Fruit fly (Drosophila melanogaster) whole organism, adult: ENCODE data around the gene CG10588.

Source experiments
- CG12768 ChIP-seq: fragments of 200-800 bp; sonication (Bioruptor generic); optimal IDR thresholded peaks from 2 replicates; lab custom pipeline; 2017; ENCODE audit warnings: missing biosample characterization, missing genetic modification characterization, mild to moderate bottlenecking, moderate library complexity, missing genetic modification reagents
- CG1620 ChIP-seq: fragments of 200-800 bp; sonication (Bioruptor generic); optimal IDR thresholded peaks from 2 replicates; lab custom pipeline; 2016; ENCODE audit warnings: missing biosample characterization, missing genetic modification characterization
- Clk ChIP-seq: fragments of 200-800 bp; sonication (Bioruptor generic); optimal IDR thresholded peaks from 2 replicates; lab custom pipeline; 2017; ENCODE audit warnings: missing biosample characterization, missing genetic modification characterization
- Crg-1 ChIP-seq: fragments of 200-800 bp; sonication (Bioruptor generic); optimal IDR thresholded peaks from 2 replicates; lab custom pipeline; 2016; ENCODE audit warnings: missing biosample characterization, missing genetic modification characterization
- bab1 ChIP-seq: fragments of 200-800 bp; sonication (Bioruptor generic); optimal IDR thresholded peaks from 3 replicates; lab custom pipeline; 2019; ENCODE audit warnings: missing biosample characterization, mild to moderate bottlenecking, missing genetic modification characterization, moderate library complexity
- kay ChIP-seq: fragments of 200-800 bp; sonication (Bioruptor generic); peaks from one replicate; lab custom pipeline; 2016; ENCODE audit warnings: missing biosample characterization, missing genetic modification characterization, borderline replicate concordance
- ovo ChIP-seq: fragments of 200-800 bp; sonication (Bioruptor generic); optimal IDR thresholded peaks from 2 replicates; lab custom pipeline; 2016; ENCODE audit warnings: missing biosample characterization, missing genetic modification characterization
- toe ChIP-seq: fragments of 200-800 bp; sonication (Bioruptor generic); optimal IDR thresholded peaks from 2 replicates; lab custom pipeline; 2016; ENCODE audit warnings: missing biosample characterization, missing genetic modification characterization

DNA sequence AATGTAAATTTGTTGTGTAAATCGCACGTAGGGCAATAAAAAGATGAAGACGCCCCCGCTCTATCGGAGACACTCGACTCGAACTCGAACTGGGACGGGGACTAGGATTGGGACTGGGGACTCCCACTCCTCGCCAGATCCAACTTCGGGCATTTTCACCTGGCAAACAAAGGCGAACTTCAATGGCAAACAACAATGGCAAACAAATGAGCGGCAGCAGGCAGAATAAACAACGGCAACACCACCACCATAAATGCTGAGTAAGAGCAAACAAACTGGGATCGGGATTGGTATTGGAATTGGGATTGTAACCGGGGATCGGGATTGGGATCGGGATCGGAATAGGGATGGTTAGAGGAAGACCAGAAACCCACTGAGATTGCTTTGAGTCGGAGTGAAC lies 12.6 kb upstream of the CG10588 start:
- TF ChIP-seq Clk (GFP tag; lab: Kevin White, UChicago) (no peak), CG1620 (GFP tag; lab: Kevin White, UChicago) (no peak), CG12768 (GFP tag; lab: Kevin White, UChicago) (no peak), bab1 (no peak), Crg-1 (GFP tag; lab: Kevin White, UChicago) (no peak), toe (GFP tag; lab: Kevin White, UChicago) (no peak), ovo (GFP tag; lab: Kevin White, UChicago) (no peak), kay (GFP tag; lab: Kevin White, UChicago) (no peak)
